Worm (Caenorhabditis elegans) whole organism, L1 larva: ENCODE data around the gene gtf-2E1.

Source experiments
- C04F5.9 ChIP-seq: sonication (generic microtip); optimal IDR thresholded peaks from 2 replicates; lab custom pipeline; 2016; ENCODE audit warnings: missing genetic modification characterization, missing compliant biosample characterization
- F16B12.6 ChIP-seq: fragments of 150-350 bp; optimal IDR thresholded peaks from 2 replicates; lab custom pipeline; 2014; ENCODE audit warnings: missing biosample characterization, missing genetic modification characterization
- alr-1 ChIP-seq: fragments of 200-800 bp; sonication (Bioruptor generic); optimal IDR thresholded peaks from 2 replicates; lab custom pipeline; 2018; ENCODE audit warnings: borderline replicate concordance, mild to moderate bottlenecking, missing genetic modification characterization, missing compliant biosample characterization
- ceh-82 ChIP-seq, 3 experiments: fragments of 150-350 bp in 1 of 3; sonication (generic microtip) in 2 of 3; optimal IDR thresholded peaks; 2 replicates each; lab custom pipeline; 2014 to 2017; ENCODE audit warnings: missing biosample characterization in 3 of 3, missing genetic modification characterization in 3 of 3
- efl-3 ChIP-seq: fragments of 200-800 bp; sonication (Bioruptor generic); optimal IDR thresholded peaks from 2 replicates; lab custom pipeline; 2018; ENCODE audit warnings: mild to moderate bottlenecking, missing genetic modification characterization, missing compliant biosample characterization
- lin-39 ChIP-seq: fragments of 150-350 bp; optimal IDR thresholded peaks from 2 replicates; lab custom pipeline; 2014; ENCODE audit warnings: missing biosample characterization, missing genetic modification reagents, missing genetic modification characterization
- nhr-71 ChIP-seq: sonication (generic microtip); optimal IDR thresholded peaks from 2 replicates; lab custom pipeline; 2016; ENCODE audit warnings: mild to moderate bottlenecking, missing genetic modification characterization, moderate library complexity, missing compliant biosample characterization
- nhr-77 ChIP-seq: fragments of 150-350 bp; optimal IDR thresholded peaks from 2 replicates; lab custom pipeline; 2014; ENCODE audit warnings: missing biosample characterization, missing genetic modification characterization
- snpc-4 ChIP-seq: fragments of 150-350 bp; optimal IDR thresholded peaks from 2 replicates; lab custom pipeline; 2014; ENCODE audit warnings: missing biosample characterization, missing genetic modification characterization
- unc-62 ChIP-seq: fragments of 150-350 bp; optimal IDR thresholded peaks from 2 replicates; lab custom pipeline; 2014; ENCODE audit warnings: missing biosample characterization, missing genetic modification reagents, missing genetic modification characterization
- zag-1 ChIP-seq: fragments of 150-350 bp; optimal IDR thresholded peaks from 2 replicates; lab custom pipeline; 2014; ENCODE audit warnings: missing biosample characterization, missing genetic modification characterization

DNA sequence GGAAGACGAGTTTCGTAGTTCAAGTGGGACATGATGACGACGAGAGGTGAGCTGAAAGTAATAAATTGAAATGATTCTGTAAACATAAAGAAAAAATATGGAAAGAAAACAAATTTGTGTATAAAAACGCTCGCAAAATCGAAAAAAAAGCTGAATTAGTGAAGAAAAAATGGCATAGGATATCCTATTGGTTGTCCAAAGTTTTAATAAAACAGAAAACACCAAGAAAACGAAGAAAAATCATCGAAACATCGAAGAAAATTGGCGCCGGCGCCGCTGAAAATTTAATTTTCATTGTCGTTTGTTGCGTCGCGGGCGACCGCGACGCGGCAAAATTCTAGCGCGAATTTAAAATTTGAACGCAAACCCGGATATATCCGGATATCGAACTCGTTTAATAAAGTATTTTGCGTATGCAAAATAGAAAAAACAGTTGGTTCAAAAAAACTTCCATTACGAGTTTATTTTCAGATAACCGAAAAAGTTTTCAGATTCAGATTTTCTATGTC is 18.6 kb downstream of the gtf-2E1 start, which contains the start of gene gln-5:
- TF ChIP-seq ceh-82 (tag; optimal IDR thresholded peaks at IDR 0.05; lab: Kevin White, UChicago) = no peak
- no peak for TF ChIP-seq snpc-4 (tag; lab: Kevin White, UChicago)
- TF ChIP-seq unc-62 (GFP tag; lab: Kevin White, UChicago) = no peak
- no peak for TF ChIP-seq lin-39 (tag; lab: Kevin White, UChicago)
- TF ChIP-seq nhr-77 (tag; lab: Kevin White, UChicago) = no peak
- no peak for TF ChIP-seq zag-1 (tag; lab: Kevin White, UChicago)
- no peak for TF ChIP-seq C04F5.9 (tag; lab: Kevin White, UChicago)
- TF ChIP-seq alr-1 (tag; lab: Kevin White, UChicago) = no peak
- TF ChIP-seq efl-3 (GFP tag; lab: Kevin White, UChicago) = no peak
- TF ChIP-seq F16B12.6 (tag; lab: Kevin White, UChicago) = no peak
- TF ChIP-seq nhr-71 (tag; lab: Kevin White, UChicago) = no peak
